Worm (Caenorhabditis elegans): Measurements from ENCODE around the gene ZK792.12.

The ZK792.12 gene

ce11 chrIV:11692071-11692673 lies 1.4 kb upstream of the ZK792.12 start (continued):
- TF ChIP-seq odd-2 (tag; optimal IDR thresholded peaks at IDR 0.05): peak; percentile 18
- peak; percentile 81 for TF ChIP-seq nfya-1 (tag; optimal IDR thresholded peaks at IDR 0.05)
- TF ChIP-seq hlh-8 (tag; optimal IDR thresholded peaks at IDR 0.05): no peak
- no peak for TF ChIP-seq Y22D7AL.16 (tag; optimal IDR thresholded peaks at IDR 0.05)
- TF ChIP-seq rnt-1 (tag; optimal IDR thresholded peaks at IDR 0.05): peak; percentile 81
- TF ChIP-seq ceh-19 (GFP tag; optimal IDR thresholded peaks at IDR 0.05): peak; percentile 73
- TF ChIP-seq hlh-15 (tag; optimal IDR thresholded peaks at IDR 0.05): no peak
- peak; percentile 46 for TF ChIP-seq ztf-16 (tag; optimal IDR thresholded peaks at IDR 0.05)
- peak; percentile 88 for TF ChIP-seq ceh-18 (tag; optimal IDR thresholded peaks at IDR 0.05)
- no peak for TF ChIP-seq C38D4.7 (GFP tag; optimal IDR thresholded peaks at IDR 0.05)

- TF ChIP-seq ceh-48 (tag; optimal IDR thresholded peaks at IDR 0.05) (peak; percentile 68), eyg-1 (tag; optimal IDR thresholded peaks at IDR 0.05) (no peak), ceh-24 (tag; optimal IDR thresholded peaks at IDR 0.05) (no peak)
Observed at ce11 chrIV:11694143-11694542, 550 bp downstream of the ZK792.12 start, which contains the start of gene ZK792.7. Gene ZK792.7, plus strand, starts transcription at chrIV:11694443.

ce11 chrIV:11695634-11696033 lies 2.0 kb downstream of the ZK792.12 start:
- TF ChIP-seq ceh-9 (tag; optimal IDR thresholded peaks at IDR 0.05) (no peak), Y22D7AL.16 (tag; optimal IDR thresholded peaks at IDR 0.05) (no peak)

ce11 chrIV:11697514-11697913 lies 3.9 kb downstream of the ZK792.12 start:
- TF ChIP-seq elt-4 (tag; optimal IDR thresholded peaks at IDR 0.05) (no peak), ceh-31 (tag; optimal IDR thresholded peaks at IDR 0.05) (no peak), ceh-34 (tag; optimal IDR thresholded peaks at IDR 0.05) (no peak)

ce11 chrIV:11700100-11700499 lies 6.5 kb downstream of the ZK792.12 start:
- no peak for TF ChIP-seq ceh-2 (tag; optimal IDR thresholded peaks at IDR 0.05)
- no peak for TF ChIP-seq elt-4 (tag; optimal IDR thresholded peaks at IDR 0.05)
- TF ChIP-seq ceh-24 (tag; optimal IDR thresholded peaks at IDR 0.05): no peak
- no peak for TF ChIP-seq npax-4 (tag; optimal IDR thresholded peaks at IDR 0.05)
- no peak for TF ChIP-seq C38D4.7 (GFP tag; optimal IDR thresholded peaks at IDR 0.05)
- TF ChIP-seq unc-86 (tag; optimal IDR thresholded peaks at IDR 0.05): no peak
- no peak for TF ChIP-seq sox-4 (tag; optimal IDR thresholded peaks at IDR 0.05)
- TF ChIP-seq ztf-16 (tag; optimal IDR thresholded peaks at IDR 0.05): no peak
- no peak for TF ChIP-seq dve-1 (tag; optimal IDR thresholded peaks at IDR 0.05)
- TF ChIP-seq che-1 (tag; optimal IDR thresholded peaks at IDR 0.05): no peak
- no peak for TF ChIP-seq ref-2 (tag; optimal IDR thresholded peaks at IDR 0.05)
- TF ChIP-seq ets-4 (tag; optimal IDR thresholded peaks at IDR 0.05): no peak
- no peak for TF ChIP-seq ama-1 (optimal IDR thresholded peaks at IDR 0.05)

- TF ChIP-seq syd-9 (tag; optimal IDR thresholded peaks at IDR 0.05) (no peak), Y22D7AL.16 (tag; optimal IDR thresholded peaks at IDR 0.05) (no peak), hlh-6 (tag; optimal IDR thresholded peaks at IDR 0.05) (no peak), ets-4 (tag; optimal IDR thresholded peaks at IDR 0.05) (no peak), pha-2 (tag; optimal IDR thresholded peaks at IDR 0.05) (no peak), gmeb-2 (tag; optimal IDR thresholded peaks at IDR 0.05) (no peak), C08G9.2 (tag; optimal IDR thresholded peaks at IDR 0.05) (no peak), ceh-22 (tag; optimal IDR thresholded peaks at IDR 0.05) (no peak), nhr-232 (tag; optimal IDR thresholded peaks at IDR 0.05) (no peak), unc-42 (tag; optimal IDR thresholded peaks at IDR 0.05) (no peak), unc-86 (tag; optimal IDR thresholded peaks at IDR 0.05) (no peak), ceh-6 (GFP tag; optimal IDR thresholded peaks at IDR 0.05) (no peak)
Observed at ce11 chrIV:11700752-11701151, 7.2 kb downstream of the ZK792.12 start, which contains the start of gene dpy-20. Gene dpy-20, minus strand, starts transcription at chrIV:11700852.

Measured in whole organism, late embryonic.